Fruit fly (Drosophila melanogaster) whole organism, prepupa: ENCODE results near the gene M1BP.

Experiments
- Blimp-1 ChIP-seq: fragments of 200-800 bp; sonication (Bioruptor generic); optimal IDR thresholded peaks from 3 replicates; lab custom pipeline; 2017; ENCODE audit warnings: missing biosample characterization, missing genetic modification characterization, mild to moderate bottlenecking, moderate library complexity, missing genetic modification reagents
- CG10669 ChIP-seq: fragments of 200-800 bp; sonication (Bioruptor generic); optimal IDR thresholded peaks from 3 replicates; lab custom pipeline; 2018; ENCODE audit warnings: missing biosample characterization, mild to moderate bottlenecking, missing genetic modification characterization, moderate library complexity
- CG11294 ChIP-seq: fragments of 200-800 bp; sonication (Bioruptor generic); IDR thresholded peaks from 2 replicates; pipeline ENCODE4 v1.3.6; 2022; ENCODE audit warnings: missing biosample characterization, missing genetic modification characterization
- CG11762 ChIP-seq: fragments of 200-800 bp; sonication (Bioruptor generic); optimal IDR thresholded peaks from 3 replicates; lab custom pipeline; 2016; ENCODE audit warnings: missing biosample characterization, missing genetic modification characterization; ENCODE audit not compliant: insufficient read depth
- CG11902 ChIP-seq: fragments of 200-800 bp; sonication (Bioruptor generic); optimal IDR thresholded peaks from 3 replicates; lab custom pipeline; 2016; ENCODE audit warnings: missing biosample characterization, missing genetic modification characterization
- CG1621 ChIP-seq: fragments of 200-800 bp; sonication (Bioruptor generic); optimal IDR thresholded peaks from 3 replicates; lab custom pipeline; 2018; ENCODE audit warnings: missing biosample characterization, mild to moderate bottlenecking, missing genetic modification characterization
- CG16779 ChIP-seq: fragments of 200-800 bp; sonication (Bioruptor generic); optimal IDR thresholded peaks from 3 replicates; lab custom pipeline; 2017; ENCODE audit warnings: missing biosample characterization, mild to moderate bottlenecking, missing genetic modification characterization
- CG3032 ChIP-seq: fragments of 200-800 bp; optimal IDR thresholded peaks from 2 replicates; lab custom pipeline; 2019; ENCODE audit warnings: missing biosample characterization, mild to moderate bottlenecking, missing genetic modification characterization, moderate library complexity
- CG32006 ChIP-seq: fragments of 200-800 bp; sonication (Bioruptor generic); optimal IDR thresholded peaks from 3 replicates; lab custom pipeline; 2017; ENCODE audit warnings: missing biosample characterization, mild to moderate bottlenecking, missing genetic modification characterization
- CG34406 ChIP-seq: fragments of 200-800 bp; sonication (Bioruptor generic); optimal IDR thresholded peaks from 3 replicates; lab custom pipeline; 2016; ENCODE audit warnings: missing biosample characterization, missing genetic modification characterization
- CG3919 ChIP-seq: fragments of 200-800 bp; sonication (Bioruptor generic); optimal IDR thresholded peaks from 3 replicates; lab custom pipeline; 2016; ENCODE audit warnings: missing biosample characterization, missing genetic modification characterization
- CG6163 ChIP-seq: fragments of 200-800 bp; sonication (Bioruptor generic); IDR thresholded peaks from 3 replicates; pipeline ENCODE4 v1.3.6; 2022; ENCODE audit warnings: missing biosample characterization, missing genetic modification characterization
- CG6276 ChIP-seq: fragments of 200-800 bp; sonication (Bioruptor generic); optimal IDR thresholded peaks from 2 replicates; lab custom pipeline; 2017; ENCODE audit warnings: missing biosample characterization, mild to moderate bottlenecking, missing genetic modification characterization
- CG7368 ChIP-seq: fragments of 200-800 bp; sonication (Bioruptor generic); optimal IDR thresholded peaks from 3 replicates; lab custom pipeline; 2016; ENCODE audit warnings: missing biosample characterization, missing genetic modification characterization
- CG8319 ChIP-seq: fragments of 200-800 bp; sonication (Bioruptor generic); optimal IDR thresholded peaks from 3 replicates; lab custom pipeline; 2016; ENCODE audit warnings: missing biosample characterization, missing genetic modification characterization
- CG9139 ChIP-seq: fragments of 200-800 bp; sonication (Bioruptor generic); optimal IDR thresholded peaks from 3 replicates; lab custom pipeline; 2017; ENCODE audit warnings: missing biosample characterization, mild to moderate bottlenecking, missing genetic modification characterization
- Eip75B ChIP-seq: fragments of 200-800 bp; sonication (Bioruptor generic); optimal IDR thresholded peaks from 3 replicates; lab custom pipeline; 2016; ENCODE audit warnings: missing biosample characterization, missing genetic modification characterization
- Eip78C ChIP-seq: fragments of 200-800 bp; sonication (Bioruptor generic); peaks from one replicate; lab custom pipeline; 2016; ENCODE audit warnings: missing biosample characterization, missing genetic modification characterization
- Ets96B ChIP-seq: fragments of 200-800 bp; optimal IDR thresholded peaks from 2 replicates; lab custom pipeline; 2019; ENCODE audit warnings: missing biosample characterization, mild to moderate bottlenecking, missing genetic modification characterization, moderate library complexity
- Hr38 ChIP-seq: sonication (Bioruptor generic); optimal IDR thresholded peaks from 2 replicates; lab custom pipeline; 2016; ENCODE audit warnings: missing biosample characterization, missing genetic modification characterization
- Hr39 ChIP-seq: fragments of 200-800 bp; sonication (Bioruptor generic); optimal IDR thresholded peaks from 2 replicates; lab custom pipeline; 2016; ENCODE audit warnings: missing biosample characterization, missing genetic modification characterization
- Hr4 ChIP-seq: fragments of 200-800 bp; sonication (Bioruptor generic); optimal IDR thresholded peaks from 3 replicates; lab custom pipeline; 2016; ENCODE audit warnings: missing biosample characterization, missing genetic modification characterization
- OdsH ChIP-seq: fragments of 200-800 bp; sonication (Bioruptor generic); optimal IDR thresholded peaks from 3 replicates; lab custom pipeline; 2016; ENCODE audit warnings: missing biosample characterization, missing genetic modification characterization
- Sox15 ChIP-seq: fragments of 200-800 bp; sonication (Bioruptor generic); optimal IDR thresholded peaks from 3 replicates; lab custom pipeline; 2016; ENCODE audit warnings: missing biosample characterization, missing genetic modification characterization
- cyc ChIP-seq: fragments of 200-800 bp; sonication (Bioruptor generic); optimal IDR thresholded peaks from 3 replicates; lab custom pipeline; 2016; ENCODE audit warnings: missing biosample characterization, missing genetic modification characterization
- dac ChIP-seq: fragments of 200-800 bp; sonication (Bioruptor generic); optimal IDR thresholded peaks from 2 replicates; lab custom pipeline; 2017; ENCODE audit warnings: missing biosample characterization, mild to moderate bottlenecking, missing genetic modification characterization
- dsx ChIP-seq: fragments of 200-800 bp; optimal IDR thresholded peaks from 3 replicates; lab custom pipeline; 2019; ENCODE audit warnings: missing biosample characterization, mild to moderate bottlenecking, missing genetic modification characterization, moderate library complexity; ENCODE audit not compliant: poor library complexity, severe bottlenecking
- eg ChIP-seq: fragments of 200-800 bp; sonication (Bioruptor generic); IDR thresholded peaks from 3 replicates; pipeline ENCODE4 v1.3.6; 2022; ENCODE audit warnings: missing biosample characterization, missing genetic modification characterization
- fd59A ChIP-seq: fragments of 200-800 bp; sonication (Bioruptor generic); optimal IDR thresholded peaks from 2 replicates; lab custom pipeline; 2017; ENCODE audit warnings: missing biosample characterization, mild to moderate bottlenecking, missing genetic modification characterization, missing genetic modification reagents
- fkh ChIP-seq: fragments of 200-800 bp; sonication (Bioruptor generic); optimal IDR thresholded peaks from 3 replicates; lab custom pipeline; 2017; ENCODE audit warnings: missing biosample characterization, mild to moderate bottlenecking, missing genetic modification characterization, moderate library complexity
- lz ChIP-seq: fragments of 200-800 bp; sonication (Bioruptor generic); optimal IDR thresholded peaks from 3 replicates; lab custom pipeline; 2016; ENCODE audit warnings: missing biosample characterization, missing genetic modification characterization
- salr ChIP-seq, 2 experiments: fragments of 200-800 bp; sonication (Bioruptor generic); optimal IDR thresholded peaks; 3 replicates each; lab custom pipeline; 2016 to 2018; ENCODE audit warnings: missing biosample characterization in 2 of 2, missing genetic modification characterization in 2 of 2, mild to moderate bottlenecking in 1 of 2
- spab ChIP-seq: fragments of 200-800 bp; sonication (Bioruptor generic); optimal IDR thresholded peaks from 2 replicates; lab custom pipeline; 2017; ENCODE audit warnings: missing biosample characterization, mild to moderate bottlenecking, missing genetic modification characterization, missing genetic modification reagents
- svp ChIP-seq: fragments of 200-800 bp; sonication (Bioruptor generic); peaks from one replicate; lab custom pipeline; 2016; ENCODE audit warnings: missing biosample characterization, missing genetic modification characterization
- vri ChIP-seq: fragments of 200-800 bp; sonication (Bioruptor generic); optimal IDR thresholded peaks from 3 replicates; lab custom pipeline; 2016; ENCODE audit warnings: missing biosample characterization, mild to moderate bottlenecking, missing genetic modification characterization

The M1BP gene

DNA sequence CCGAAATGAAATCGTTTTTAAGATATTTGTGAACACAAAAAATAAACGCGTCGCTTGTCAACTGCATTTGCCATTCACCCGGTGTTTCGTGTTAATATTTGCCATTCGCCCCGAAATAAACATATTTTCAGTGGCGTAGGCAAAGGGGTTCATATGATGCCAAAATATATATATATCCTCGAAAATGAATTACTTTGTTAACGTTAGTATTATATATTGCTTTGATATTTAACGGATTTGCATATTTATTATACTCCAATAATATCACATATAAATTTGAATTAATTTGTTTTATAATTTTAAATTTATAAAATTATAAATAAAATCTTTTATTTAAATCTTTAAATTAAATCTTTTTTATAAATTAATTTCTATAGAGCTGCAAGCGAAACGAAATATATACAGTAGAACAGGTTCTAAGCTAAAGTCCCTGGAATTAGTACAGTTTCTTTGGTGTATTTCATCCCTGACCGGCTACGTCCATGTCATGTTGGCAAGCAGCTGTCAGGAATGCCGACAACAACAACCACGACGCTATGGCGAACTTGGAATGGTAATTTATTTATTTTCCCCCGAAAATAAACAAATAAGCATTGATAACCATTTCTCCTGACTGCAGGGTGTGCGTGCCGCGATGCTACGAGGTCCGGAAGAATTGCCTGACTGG lies at the start of gene M1BP, which contains the start of gene CG8202 (continued):
- TF ChIP-seq fkh (GFP tag; lab: Kevin White, UChicago) (peak; percentile 67), Hr39 (GFP tag; lab: Kevin White, UChicago) (peak; percentile 77), CG11762 (GFP tag; lab: Kevin White, UChicago) (peak; percentile 96), CG11294 (GFP tag; lab: Robert Waterston, UW) (peak; percentile 54; the same call in 1 of the 2 replicates), vri (GFP tag; lab: Kevin White, UChicago) (peak; percentile 54), dac (peak; percentile 56), Eip78C (no peak), Eip75B (GFP tag; lab: Kevin White, UChicago) (no peak), Sox15 (GFP tag; lab: Kevin White, UChicago) (peak; percentile 81)
- TF ChIP-seq, all 60 proteins: peak for 39

DNA sequence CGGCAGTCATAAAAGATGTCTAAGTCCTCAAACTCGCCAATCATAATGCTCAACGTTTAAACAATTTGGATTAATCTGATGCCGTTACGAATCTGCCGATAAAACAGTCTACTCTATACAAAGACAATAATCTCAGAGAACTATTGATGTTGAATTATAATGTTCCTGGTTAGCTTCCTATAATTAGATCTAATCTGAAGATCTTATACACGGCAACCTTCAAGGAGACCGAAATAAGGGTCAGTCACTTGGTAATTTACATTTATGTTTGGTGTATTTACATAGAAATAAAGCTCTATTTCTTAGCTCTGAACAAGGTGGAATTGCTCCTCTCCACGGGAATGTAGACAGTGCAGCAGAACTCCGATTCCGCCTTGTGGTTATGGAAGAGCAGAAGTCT lies 49.2 kb upstream of the M1BP start, which contains the start of gene CG33189:
Gene CG33189, minus strand, starts transcription at position 101 of the 400 bp plus-strand sequence.
- no peak for TF ChIP-seq CG6276 (GFP tag; lab: Kevin White, UChicago)
- TF ChIP-seq CG11294 (GFP tag; lab: Robert Waterston, UW): no peak
- TF ChIP-seq CG3032: no peak
- TF ChIP-seq CG34406: no peak
- TF ChIP-seq CG16779 (tag; lab: Kevin White, UChicago): no peak
- TF ChIP-seq lz: no peak
- no peak for TF ChIP-seq Blimp-1 (GFP tag; lab: Kevin White, UChicago)
- no peak for TF ChIP-seq vri (GFP tag; lab: Kevin White, UChicago)
- no peak for TF ChIP-seq Sox15 (GFP tag; lab: Kevin White, UChicago)
- TF ChIP-seq fd59A (GFP tag; lab: Kevin White, UChicago): no peak
- no peak for TF ChIP-seq CG32006 (GFP tag; lab: Kevin White, UChicago)
- no peak for TF ChIP-seq Hr38 (GFP tag; lab: Kevin White, UChicago)
- no peak for TF ChIP-seq fkh (GFP tag; lab: Kevin White, UChicago)
- TF ChIP-seq CG11902 (GFP tag; lab: Kevin White, UChicago): no peak
- TF ChIP-seq CG9139 (GFP tag; lab: Kevin White, UChicago): no peak
- no peak for TF ChIP-seq dac
- no peak for TF ChIP-seq CG1621 (tag; lab: Kevin White, UChicago)
- no peak for TF ChIP-seq CG10669
- no peak for TF ChIP-seq CG11762 (GFP tag; lab: Kevin White, UChicago)

DNA sequence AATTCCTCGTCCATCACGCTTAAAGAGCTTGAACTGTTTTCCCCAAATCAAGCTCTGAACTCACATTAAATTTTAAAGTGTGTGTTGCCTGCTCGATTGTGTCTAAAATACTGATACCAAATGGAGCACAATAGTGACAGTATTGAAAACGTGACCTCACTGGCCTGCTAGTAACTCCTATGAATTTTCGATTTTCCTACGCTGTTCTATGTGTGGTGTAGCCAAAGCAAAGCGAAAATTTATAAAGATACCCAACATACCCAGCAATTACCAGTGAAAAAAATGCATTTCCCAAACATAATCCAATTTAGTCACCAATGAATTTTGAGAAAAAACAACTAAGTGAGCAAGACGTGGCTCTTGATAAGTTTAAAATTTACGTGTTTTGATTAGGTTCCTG lies 48.3 kb upstream of the M1BP start, which contains the start of gene CG33191:
Gene CG33191, minus strand, starts transcription at position 101 of the 400 bp plus-strand sequence.
- TF ChIP-seq spab (GFP tag; lab: Kevin White, UChicago) (no peak), CG8319 (GFP tag; lab: Kevin White, UChicago) (no peak), CG7368 (no peak), Hr38 (GFP tag; lab: Kevin White, UChicago) (no peak)
- TF ChIP-seq, all 60 proteins: peak for 0

DNA sequence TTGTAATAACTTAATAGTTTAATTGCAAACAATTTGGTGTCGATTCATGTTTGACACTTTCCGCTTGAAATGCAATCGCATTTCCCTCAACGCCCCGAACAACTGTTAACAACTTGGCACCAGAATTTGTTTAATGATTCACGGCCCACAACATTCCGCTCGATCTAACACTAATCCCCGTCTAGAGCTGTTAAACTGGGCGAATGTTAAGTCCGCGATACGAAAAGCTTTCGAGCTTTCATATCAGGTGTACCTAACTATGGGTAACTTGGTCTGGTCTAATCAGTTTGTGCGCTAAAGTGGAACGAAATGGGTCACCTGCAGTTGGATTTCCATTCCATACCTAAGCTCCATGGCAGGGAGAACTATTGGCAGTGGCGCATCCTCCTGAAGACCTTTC lies 41.6 kb upstream of the M1BP start, which contains the start of gene CG34301:
Gene CG34301, plus strand, starts transcription at position 301 of the 400 bp plus-strand sequence.
- TF ChIP-seq CG32006 (GFP tag; lab: Kevin White, UChicago): no peak

DNA sequence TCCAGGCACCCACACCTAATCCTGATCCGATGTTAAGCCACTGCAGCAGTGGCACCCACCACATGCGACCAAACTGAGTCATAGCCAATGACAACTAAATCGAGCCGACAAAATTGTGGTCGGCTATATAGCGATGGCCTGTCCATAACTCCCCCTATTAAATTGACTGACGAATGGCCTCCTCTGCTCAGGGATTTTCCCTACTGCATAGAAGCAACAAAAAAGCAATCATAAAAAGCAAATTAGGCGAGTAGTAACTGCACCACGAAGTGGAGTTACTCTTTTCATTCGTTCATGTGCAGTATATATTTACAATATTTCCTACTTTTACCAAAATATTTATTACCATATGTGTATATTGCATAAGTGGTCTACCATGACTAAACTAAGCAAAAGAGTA lies 41.1 kb upstream of the M1BP start, which contains the start of gene CG13318:
Gene CG13318, minus strand, starts transcription at position 101 of the 400 bp plus-strand sequence.
- TF ChIP-seq Hr4 (GFP tag; lab: Kevin White, UChicago) (no peak), dsx (GFP tag; lab: Kevin White, UChicago) (no peak), dac (no peak)

DNA sequence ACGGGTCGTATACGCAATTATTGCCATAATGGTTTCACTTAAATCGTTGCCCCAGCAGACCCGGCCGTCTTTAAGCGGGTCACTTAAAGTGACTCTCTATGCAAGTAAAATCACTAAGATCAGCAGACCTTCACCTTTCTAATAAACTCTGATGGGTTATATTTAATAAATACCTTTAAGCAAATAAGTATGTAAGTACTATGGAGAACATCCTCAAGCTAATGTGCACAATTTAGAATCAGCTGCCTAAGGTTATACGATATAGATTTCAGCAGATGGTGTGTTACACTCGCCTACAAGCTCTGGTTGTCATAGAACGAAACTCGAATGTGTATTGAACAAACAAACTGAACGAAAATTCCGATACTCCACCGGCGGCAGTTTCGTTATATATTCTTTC lies 37.6 kb upstream of the M1BP start, which contains the start of gene CG8236:
Gene CG8236, plus strand, starts transcription at position 301 of the 400 bp plus-strand sequence.
- TF ChIP-seq Ets96B (tag; lab: Kevin White, UChicago) (no peak), Hr39 (GFP tag; lab: Kevin White, UChicago) (no peak), OdsH (no peak), CG3919 (GFP tag; lab: Kevin White, UChicago) (no peak), lz (no peak), eg (no peak), salr (GFP tag; optimal IDR thresholded peaks at IDR 0.05; lab: Kevin White, UChicago) (no peak), cyc (GFP tag; lab: Kevin White, UChicago) (no peak), CG6163 (no peak), svp (GFP tag; lab: Kevin White, UChicago) (no peak)
